Fruit fly (Drosophila melanogaster) whole organism, embryonic: ENCODE data around the gene CG7518.

Experiments
- ATbp ChIP-seq: fragments of 200-800 bp; sonication (Bioruptor generic); optimal IDR thresholded peaks from 2 replicates; lab custom pipeline; 2017; ENCODE audit warnings: missing biosample characterization, mild to moderate bottlenecking, missing genetic modification characterization, missing genetic modification reagents
- Adf1 ChIP-seq: fragments of 200-800 bp; sonication (Bioruptor generic); IDR thresholded peaks from 2 replicates; pipeline ENCODE4 v1.3.6; 2022; ENCODE audit warnings: missing biosample characterization, missing genetic modification characterization
- BEAF-32 ChIP-seq: fragments of 200-800 bp; sonication (Bioruptor generic); optimal IDR thresholded peaks from 3 replicates; lab custom pipeline; 2017; ENCODE audit warnings: missing biosample characterization, missing genetic modification characterization, mild to moderate bottlenecking, moderate library complexity, missing genetic modification reagents
- BtbVII ChIP-seq: fragments of 200-800 bp; sonication (Bioruptor generic); optimal IDR thresholded peaks from 3 replicates; lab custom pipeline; 2017; ENCODE audit warnings: missing biosample characterization, mild to moderate bottlenecking, missing genetic modification characterization
- CG10654 ChIP-seq: fragments of 200-800 bp; sonication (Bioruptor generic); optimal IDR thresholded peaks from 2 replicates; lab custom pipeline; 2016; ENCODE audit warnings: missing biosample characterization, missing genetic modification characterization
- CG11560 ChIP-seq: fragments of 200-800 bp; sonication (Bioruptor generic); IDR thresholded peaks from 3 replicates; pipeline ENCODE4 v1.3.6; 2022; ENCODE audit warnings: missing biosample characterization, missing genetic modification characterization
- CG12104 ChIP-seq: fragments of 200-800 bp; sonication (Bioruptor generic); optimal IDR thresholded peaks from 3 replicates; lab custom pipeline; 2016; ENCODE audit warnings: missing biosample characterization, missing genetic modification characterization
- CG13424 ChIP-seq: fragments of 200-800 bp; sonication (Bioruptor generic); optimal IDR thresholded peaks from 2 replicates; lab custom pipeline; 2019; ENCODE audit warnings: missing biosample characterization, mild to moderate bottlenecking, missing genetic modification characterization, moderate library complexity
- CG16815 ChIP-seq: fragments of 200-800 bp; sonication (Bioruptor generic); optimal IDR thresholded peaks from 3 replicates; lab custom pipeline; 2017; ENCODE audit warnings: missing biosample characterization, mild to moderate bottlenecking, missing genetic modification characterization
- CG17385 ChIP-seq: fragments of 200-800 bp; sonication (Bioruptor generic); optimal IDR thresholded peaks from 3 replicates; lab custom pipeline; 2018; ENCODE audit warnings: missing biosample characterization, mild to moderate bottlenecking, missing genetic modification characterization
- CG18764 ChIP-seq: fragments of 200-800 bp; sonication (Bioruptor generic); optimal IDR thresholded peaks from 3 replicates; lab custom pipeline; 2016; ENCODE audit warnings: missing biosample characterization, missing genetic modification characterization
- CG30403 ChIP-seq: fragments of 200-800 bp; sonication (Bioruptor generic); optimal IDR thresholded peaks from 3 replicates; lab custom pipeline; 2016; ENCODE audit warnings: missing biosample characterization, missing genetic modification characterization
- CG4282 ChIP-seq: fragments of 200-800 bp; sonication (Bioruptor generic); optimal IDR thresholded peaks from 2 replicates; lab custom pipeline; 2016; ENCODE audit warnings: missing biosample characterization, missing genetic modification characterization
- CG4730 ChIP-seq: fragments of 200-800 bp; sonication (Bioruptor generic); IDR thresholded peaks from 2 replicates; pipeline ENCODE4 v1.3.6; 2022; ENCODE audit warnings: missing biosample characterization, missing genetic modification characterization
- CG7786 ChIP-seq: fragments of 200-800 bp; sonication (Bioruptor generic); optimal IDR thresholded peaks from 2 replicates; lab custom pipeline; 2016; ENCODE audit warnings: missing biosample characterization, missing genetic modification characterization
- CG7839 ChIP-seq: fragments of 200-800 bp; sonication (Bioruptor generic); optimal IDR thresholded peaks from 3 replicates; lab custom pipeline; 2018; ENCODE audit warnings: missing biosample characterization, mild to moderate bottlenecking, missing genetic modification characterization, moderate library complexity
- CG7963 ChIP-seq: fragments of 200-800 bp; sonication (Bioruptor generic); IDR thresholded peaks from 3 replicates; pipeline ENCODE4 v1.3.6; 2022; ENCODE audit warnings: missing biosample characterization, missing genetic modification characterization; ENCODE audit not compliant: partially characterized antibody
- CG8388 ChIP-seq: fragments of 200-800 bp; sonication (Bioruptor generic); optimal IDR thresholded peaks from 2 replicates; lab custom pipeline; 2019; ENCODE audit warnings: missing biosample characterization, mild to moderate bottlenecking, missing genetic modification characterization, moderate library complexity
- CG9609 ChIP-seq: fragments of 200-800 bp; sonication (Bioruptor generic); optimal IDR thresholded peaks from 3 replicates; lab custom pipeline; 2016; ENCODE audit warnings: missing biosample characterization, missing genetic modification characterization
- CG9797 ChIP-seq: fragments of 200-800 bp; sonication (Bioruptor generic); optimal IDR thresholded peaks from 3 replicates; lab custom pipeline; 2018; ENCODE audit warnings: missing biosample characterization, mild to moderate bottlenecking, missing genetic modification characterization
- CG9817 ChIP-seq: fragments of 200-800 bp; sonication (Bioruptor generic); optimal IDR thresholded peaks from 2 replicates; lab custom pipeline; 2018; ENCODE audit warnings: missing biosample characterization, mild to moderate bottlenecking, missing genetic modification characterization, moderate library complexity
- CG9932 ChIP-seq: fragments of 200-800 bp; sonication (Bioruptor generic); IDR thresholded peaks from 2 replicates; pipeline ENCODE4 v1.3.6; 2022; ENCODE audit warnings: missing biosample characterization, missing genetic modification characterization
- Dip3 ChIP-seq: fragments of 200-800 bp; sonication (Bioruptor generic); optimal IDR thresholded peaks from 3 replicates; lab custom pipeline; 2016; ENCODE audit warnings: missing biosample characterization, missing genetic modification characterization
- E2f1 ChIP-seq: fragments of 200-800 bp; sonication (Bioruptor generic); IDR thresholded peaks from 2 replicates; pipeline ENCODE4 v1.3.6; 2022; ENCODE audit warnings: missing biosample characterization, missing genetic modification characterization
- HHEX ChIP-seq: fragments of 200-800 bp; sonication (Bioruptor generic); optimal IDR thresholded peaks from 3 replicates; lab custom pipeline; 2017; ENCODE audit warnings: missing biosample characterization, mild to moderate bottlenecking, missing genetic modification characterization, missing genetic modification reagents
- Hsf ChIP-seq: fragments of 200-800 bp; sonication (Bioruptor generic); optimal IDR thresholded peaks from 3 replicates; lab custom pipeline; 2016; ENCODE audit warnings: missing biosample characterization, missing genetic modification characterization
- Myb ChIP-seq: fragments of 200-800 bp; sonication (Bioruptor generic); optimal IDR thresholded peaks from 2 replicates; lab custom pipeline; 2016; ENCODE audit warnings: missing biosample characterization, missing genetic modification characterization
- NC2β ChIP-seq: fragments of 200-800 bp; sonication (Bioruptor generic); optimal IDR thresholded peaks from 2 replicates; lab custom pipeline; 2016; ENCODE audit warnings: missing biosample characterization, missing genetic modification characterization
- Pdp1 ChIP-seq, 2 experiments: fragments of 200-800 bp; sonication (Bioruptor generic); optimal IDR thresholded peaks; 3 replicates each; lab custom pipeline; 2016; ENCODE audit warnings: missing biosample characterization in 2 of 2, missing genetic modification characterization in 2 of 2, mild to moderate bottlenecking in 1 of 2, moderate library complexity in 1 of 2
- bcd ChIP-seq: fragments of 200-800 bp; sonication (Bioruptor generic); optimal IDR thresholded peaks from 2 replicates; lab custom pipeline; 2017; ENCODE audit warnings: missing biosample characterization, mild to moderate bottlenecking, missing genetic modification characterization
- ci ChIP-seq: fragments of 200-800 bp; sonication (Bioruptor generic); IDR thresholded peaks from 3 replicates; pipeline ENCODE4 v1.3.6; 2022; ENCODE audit warnings: missing biosample characterization, missing genetic modification characterization
- crp ChIP-seq, 2 experiments: fragments of 200-800 bp; sonication (Bioruptor generic); optimal IDR thresholded peaks; 2 replicates in 1 of 2; 3 replicates in 1 of 2; lab custom pipeline; 2017; ENCODE audit warnings: missing biosample characterization in 2 of 2, missing genetic modification characterization in 2 of 2, mild to moderate bottlenecking in 1 of 2, moderate library complexity in 1 of 2
- grn ChIP-seq: fragments of 200-800 bp; sonication (Bioruptor generic); optimal IDR thresholded peaks from 3 replicates; lab custom pipeline; 2017; ENCODE audit warnings: missing biosample characterization, missing genetic modification characterization
- gt ChIP-seq: fragments of 200-800 bp; sonication (Bioruptor generic); IDR thresholded peaks from 2 replicates; pipeline ENCODE4 v1.3.6; 2022; ENCODE audit warnings: missing biosample characterization, missing genetic modification characterization
- lbe ChIP-seq: fragments of 200-800 bp; sonication (Bioruptor generic); optimal IDR thresholded peaks from 2 replicates; lab custom pipeline; 2016; ENCODE audit warnings: missing biosample characterization, mild to moderate bottlenecking, missing genetic modification characterization
- maf-S ChIP-seq: fragments of 200-800 bp; sonication (Bioruptor generic); optimal IDR thresholded peaks from 2 replicates; lab custom pipeline; 2016; ENCODE audit warnings: missing biosample characterization, missing genetic modification characterization
- p53 ChIP-seq: fragments of 200-800 bp; sonication (Bioruptor generic); optimal IDR thresholded peaks from 2 replicates; lab custom pipeline; 2016; ENCODE audit warnings: missing biosample characterization, missing genetic modification characterization
- pfk ChIP-seq: fragments of 200-800 bp; sonication (Bioruptor generic); optimal IDR thresholded peaks from 2 replicates; lab custom pipeline; 2018; ENCODE audit warnings: missing biosample characterization, mild to moderate bottlenecking, missing genetic modification characterization, moderate library complexity
- sens ChIP-seq: fragments of 200-800 bp; sonication (Bioruptor generic); peaks from one replicate; lab custom pipeline; 2016; ENCODE audit warnings: missing biosample characterization, missing genetic modification characterization
- sim ChIP-seq: fragments of 200-800 bp; sonication (Bioruptor generic); IDR thresholded peaks from 2 replicates; pipeline ENCODE4 v1.3.6; 2022; ENCODE audit warnings: missing biosample characterization, missing genetic modification characterization
- unc-4 ChIP-seq: fragments of 200-800 bp; sonication (Bioruptor generic); IDR thresholded peaks from 2 replicates; pipeline ENCODE4 v1.3.6; 2022; ENCODE audit warnings: missing biosample characterization, missing genetic modification characterization; ENCODE audit not compliant: partially characterized antibody
- vnd ChIP-seq: fragments of 200-800 bp; sonication (Bioruptor generic); IDR thresholded peaks from 3 replicates; pipeline ENCODE4 v1.3.6; 2022; ENCODE audit warnings: missing biosample characterization, missing genetic modification characterization; ENCODE audit not compliant: partially characterized antibody
- wor ChIP-seq: fragments of 200-800 bp; sonication (Bioruptor generic); IDR thresholded peaks from 2 replicates; pipeline ENCODE4 v1.3.6; 2022; ENCODE audit warnings: missing biosample characterization, missing genetic modification characterization

CG7518 gene

dm6 chr3R:13030257-13031173 lies 32.6 kb downstream of the CG7518 start, which contains the start of the genes CG46281 and CG46280 (continued):
- TF ChIP-seq E2f1 (GFP tag; lab: Robert Waterston, UW) (no peak), crp (GFP tag; optimal IDR thresholded peaks at IDR 0.05; lab: Kevin White, UChicago) (no peak), CG4730 (GFP tag; lab: Robert Waterston, UW) (no peak), Pdp1 (GFP tag; optimal IDR thresholded peaks at IDR 0.05; lab: Kevin White, UChicago) (peak; percentile 31 to 78), gt (no peak), Hsf (GFP tag; lab: Kevin White, UChicago) (peak; percentile 45), CG9797 (peak; percentile 71), CG10654 (GFP tag; lab: Kevin White, UChicago) (no peak), sim (no peak), bcd (no peak), unc-4 (peak; percentile 64), lbe (GFP tag; lab: Kevin White, UChicago) (peak; percentile 15), CG7839 (tag; lab: Kevin White, UChicago) (no peak), Myb (GFP tag; lab: Kevin White, UChicago) (peak; percentile 20), sens (GFP tag; lab: Kevin White, UChicago) (peak; percentile 93), Adf1 (GFP tag; lab: Robert Waterston, UW) (no peak), CG17385 (GFP tag; lab: Kevin White, UChicago) (peak; percentile 42), HHEX (GFP tag; lab: Kevin White, UChicago) (no peak), CG8388 (no peak), CG7786 (GFP tag; lab: Kevin White, UChicago) (peak; percentile 6), NC2β (peak; percentile 56), CG4282 (GFP tag; lab: Kevin White, UChicago) (no peak), BtbVII (GFP tag; lab: Kevin White, UChicago) (peak; percentile 2), CG13424 (tag; lab: Kevin White, UChicago) (peak; percentile 27), vnd (GFP tag; lab: Robert Waterston, UW) (peak; percentile 33; the same call in 1 of the 3 replicates), grn (GFP tag; lab: Kevin White, UChicago) (no peak), CG7963 (GFP tag; lab: Robert Waterston, UW) (no peak), ci (GFP tag; lab: Robert Waterston, UW) (no peak), pfk (GFP tag; lab: Kevin White, UChicago) (no peak), CG16815 (GFP tag; lab: Kevin White, UChicago) (no peak), maf-S (no peak), CG18764 (GFP tag; lab: Kevin White, UChicago) (no peak), CG9609 (GFP tag; lab: Kevin White, UChicago) (peak; percentile 47), wor (GFP tag; lab: Robert Waterston, UW) (no peak), CG9817 (tag; lab: Kevin White, UChicago) (no peak), p53 (GFP tag; lab: Kevin White, UChicago) (no peak), CG11560 (tag; lab: Robert Waterston, UW) (no peak), CG9932 (GFP tag; lab: Robert Waterston, UW) (no peak), ATbp (GFP tag; lab: Kevin White, UChicago) (no peak), CG12104 (GFP tag; lab: Kevin White, UChicago) (no peak), CG30403 (peak; percentile 46), Dip3 (GFP tag; lab: Kevin White, UChicago) (no peak), BEAF-32 (GFP tag; lab: Kevin White, UChicago) (peak; percentile 68)
- TF ChIP-seq, all 482 proteins: peak for 120
